Fruit fly (Drosophila melanogaster): ENCODE results near the gene CG18476.

CG18476 gene

dm6 chr3R:11649449-11649848 lies 28.5 kb downstream of the CG18476 start (continued):
- peak; percentile 97 for TF ChIP-seq az2 (GFP tag; optimal IDR thresholded peaks at IDR 0.05)
- peak; percentile 95 for TF ChIP-seq CG32772 (GFP tag; IDR thresholded peaks at IDR 0.05)
- no peak for TF ChIP-seq usp (GFP tag; optimal IDR thresholded peaks at IDR 0.05)
- TF ChIP-seq Atf-2 (GFP tag; optimal IDR thresholded peaks at IDR 0.05): peak; percentile 96
- peak; percentile 93 for TF ChIP-seq slou (GFP tag; optimal IDR thresholded peaks at IDR 0.05)
- peak in 1 of 2 experiments; percentile 87 for TF ChIP-seq bsh (GFP tag; optimal IDR thresholded peaks at IDR 0.05)
- TF ChIP-seq twi (tag; optimal IDR thresholded peaks at IDR 0.05): peak; percentile 82
- peak; percentile 92 for TF ChIP-seq odd (GFP tag; optimal IDR thresholded peaks at IDR 0.05)
- TF ChIP-seq ewg (GFP tag; optimal IDR thresholded peaks at IDR 0.05): peak; percentile 83
- TF ChIP-seq hb (GFP tag; IDR thresholded peaks at IDR 0.05; ENCODE audit: partially characterized antibody): no peak
- TF ChIP-seq CG18599 (GFP tag; optimal IDR thresholded peaks at IDR 0.05): peak; percentile 95
- TF ChIP-seq CkIIα-i1 (GFP tag; IDR thresholded peaks at IDR 0.05): peak; percentile 93
- TF ChIP-seq CG1792 (GFP tag; optimal IDR thresholded peaks at IDR 0.05): peak; percentile 95
- TF ChIP-seq gcm2 (GFP tag; optimal IDR thresholded peaks at IDR 0.05): peak; percentile 96
- peak; percentile 96 for TF ChIP-seq jumu (GFP tag; optimal IDR thresholded peaks at IDR 0.05)
- TF ChIP-seq Pdp1 (GFP tag; optimal IDR thresholded peaks at IDR 0.05): peak; percentile 95 to 98
- no peak for TF ChIP-seq corto (GFP tag; optimal IDR thresholded peaks at IDR 0.05)
- peak; percentile 98 for TF ChIP-seq schlank (tag; optimal IDR thresholded peaks at IDR 0.05)
- TF ChIP-seq mld (GFP tag; IDR thresholded peaks at IDR 0.05; ENCODE audit: partially characterized antibody): no peak
- no peak for TF ChIP-seq cad (GFP tag; optimal IDR thresholded peaks at IDR 0.05)
- TF ChIP-seq Dip2 (GFP tag; IDR thresholded peaks at IDR 0.05): peak; percentile 32; the same call in 1 of the 2 replicates
- peak; percentile 95 for TF ChIP-seq CG5953 (GFP tag; IDR thresholded peaks at IDR 0.05)
- peak; percentile 86 for TF ChIP-seq Doc2 (GFP tag; IDR thresholded peaks at IDR 0.05)
- peak; percentile 97 for TF ChIP-seq HmgZ (tag; optimal IDR thresholded peaks at IDR 0.05)
- TF ChIP-seq CG11723 (GFP tag; optimal IDR thresholded peaks at IDR 0.05): peak; percentile 87
- peak; percentile 98 for TF ChIP-seq sisA (GFP tag; IDR thresholded peaks at IDR 0.05)
- no peak for TF ChIP-seq zen2 (GFP tag; IDR thresholded peaks at IDR 0.05; ENCODE audit: partially characterized antibody)
- peak; percentile 78 for TF ChIP-seq psq (GFP tag; optimal IDR thresholded peaks at IDR 0.05)
- TF ChIP-seq NfI (GFP tag; optimal IDR thresholded peaks at IDR 0.05): peak; percentile 98
- TF ChIP-seq nerfin-1 (tag; optimal IDR thresholded peaks at IDR 0.05): peak; percentile 81
- TF ChIP-seq ATbp (GFP tag; optimal IDR thresholded peaks at IDR 0.05): peak; percentile 86
- TF ChIP-seq CTCF (GFP tag; optimal IDR thresholded peaks at IDR 0.05): peak; percentile 39
- peak; percentile 91 for TF ChIP-seq CG7357 (GFP tag; IDR thresholded peaks at IDR 0.05)
- TF ChIP-seq CG10366 (GFP tag; IDR thresholded peaks at IDR 0.05): peak; percentile 98
- peak; percentile 52 for TF ChIP-seq abd-A (tag; optimal IDR thresholded peaks at IDR 0.05)
- TF ChIP-seq CG8944 (GFP tag; optimal IDR thresholded peaks at IDR 0.05): peak; percentile 97
- peak; percentile 95 for TF ChIP-seq ERR (GFP tag; optimal IDR thresholded peaks at IDR 0.05)
- TF ChIP-seq CG7987 (GFP tag; optimal IDR thresholded peaks at IDR 0.05): peak; percentile 87
- no peak for TF ChIP-seq bbx (GFP tag; IDR thresholded peaks at IDR 0.05; ENCODE audit: partially characterized antibody)
- TF ChIP-seq CG34376 (GFP tag; optimal IDR thresholded peaks at IDR 0.05): peak; percentile 93
- TF ChIP-seq ttk (GFP tag; IDR thresholded peaks at IDR 0.05): peak; percentile 96
- peak; percentile 89 for TF ChIP-seq Atf3 (GFP tag; optimal IDR thresholded peaks at IDR 0.05)
- TF ChIP-seq ab (GFP tag; optimal IDR thresholded peaks at IDR 0.05): peak; percentile 97
- peak; percentile 93 for TF ChIP-seq CG6813 (GFP tag; optimal IDR thresholded peaks at IDR 0.05)
- peak; percentile 95 for TF ChIP-seq danr (GFP tag; IDR thresholded peaks at IDR 0.05)
- TF ChIP-seq CG7839 (tag; optimal IDR thresholded peaks at IDR 0.05): peak; percentile 97
- TF ChIP-seq NC2α (GFP tag; optimal IDR thresholded peaks at IDR 0.05): peak; percentile 92
- peak in 1 of 2 experiments; percentile 55 for TF ChIP-seq crp (GFP tag; optimal IDR thresholded peaks at IDR 0.05)
- TF ChIP-seq zfh2 (GFP tag; optimal IDR thresholded peaks at IDR 0.05): peak; percentile 98
- peak; percentile 99 for TF ChIP-seq lilli (GFP tag; optimal IDR thresholded peaks at IDR 0.05)
- peak; percentile 94 for TF ChIP-seq HHEX (GFP tag; optimal IDR thresholded peaks at IDR 0.05)
